Worm (Caenorhabditis elegans) whole organism, L3 larva: ENCODE data around the gene srw-103.
A peak's percentile ranks its signal among the peaks of the same experiment; 100 is the strongest.

Experiments used
- R02D3.7 ChIP-seq: fragments of 150-350 bp; optimal IDR thresholded peaks from 2 replicates; lab custom pipeline; 2014; ENCODE audit warnings: missing biosample characterization, missing genetic modification characterization
- ZK546.5 ChIP-seq: sonication (generic microtip); optimal IDR thresholded peaks from 2 replicates; lab custom pipeline; 2017; ENCODE audit warnings: missing biosample characterization, missing genetic modification characterization
- aly-2 ChIP-seq: fragments of 150-350 bp; optimal IDR thresholded peaks from 2 replicates; lab custom pipeline; 2014; ENCODE audit warnings: missing biosample characterization, missing genetic modification characterization
- ama-1 ChIP-seq: fragments of 150-350 bp; optimal IDR thresholded peaks from 2 replicates; lab custom pipeline; 2018
- ceh-16 ChIP-seq: sonication (generic microtip); optimal IDR thresholded peaks from 2 replicates; lab custom pipeline; 2017; ENCODE audit warnings: missing biosample characterization, missing genetic modification characterization
- ceh-28 ChIP-seq: fragments of 150-350 bp; optimal IDR thresholded peaks from 2 replicates; lab custom pipeline; 2014; ENCODE audit warnings: missing biosample characterization, missing genetic modification reagents, missing genetic modification characterization
- ceh-82 ChIP-seq: fragments of 150-350 bp; optimal IDR thresholded peaks from 2 replicates; lab custom pipeline; 2014; ENCODE audit warnings: missing biosample characterization, missing genetic modification characterization
- ceh-9 ChIP-seq: sonication (generic microtip); optimal IDR thresholded peaks from 2 replicates; lab custom pipeline; 2018; ENCODE audit warnings: missing biosample characterization, missing genetic modification characterization
- daf-12 ChIP-seq: fragments of 150-350 bp; optimal IDR thresholded peaks from 2 replicates; lab custom pipeline; 2014; ENCODE audit warnings: missing biosample characterization, missing genetic modification reagents, missing genetic modification characterization
- egl-5 ChIP-seq: fragments of 150-350 bp; optimal IDR thresholded peaks from 2 replicates; lab custom pipeline; 2017; ENCODE audit warnings: missing biosample characterization, missing genetic modification reagents, missing genetic modification characterization, inconsistent platforms
- elt-1 ChIP-seq: fragments of 150-350 bp; optimal IDR thresholded peaks from 2 replicates; lab custom pipeline; 2014; ENCODE audit warnings: missing biosample characterization, missing genetic modification characterization
- elt-2 ChIP-seq: sonication (generic microtip); optimal IDR thresholded peaks from 2 replicates; lab custom pipeline; 2016; ENCODE audit warnings: missing genetic modification reagents, mild to moderate bottlenecking, missing genetic modification characterization, missing compliant biosample characterization
- elt-3 ChIP-seq, 3 experiments: fragments of 150-350 bp in 1 of 3; sonication (generic microtip) in 2 of 3; optimal IDR thresholded peaks; 2 replicates in 2 of 3; 4 replicates in 1 of 3; lab custom pipeline; 2014 to 2017; ENCODE audit warnings: missing biosample characterization in 3 of 3, missing genetic modification characterization in 3 of 3
- fkh-10 ChIP-seq: sonication (generic microtip); optimal IDR thresholded peaks from 2 replicates; lab custom pipeline; 2017; ENCODE audit warnings: missing biosample characterization, missing genetic modification reagents, missing genetic modification characterization
- fkh-2 ChIP-seq: fragments of 150-350 bp; optimal IDR thresholded peaks from 2 replicates; lab custom pipeline; 2014; ENCODE audit warnings: missing biosample characterization, missing genetic modification reagents, missing genetic modification characterization
- fos-1 ChIP-seq: fragments of 150-350 bp; optimal IDR thresholded peaks from 2 replicates; lab custom pipeline; 2014; ENCODE audit warnings: missing biosample characterization, missing genetic modification characterization
- hmg-11 ChIP-seq: sonication (generic microtip); optimal IDR thresholded peaks from 2 replicates; lab custom pipeline; 2016; ENCODE audit warnings: missing genetic modification characterization, missing compliant biosample characterization
- jun-1 ChIP-seq: fragments of 150-350 bp; optimal IDR thresholded peaks from 2 replicates; lab custom pipeline; 2014; ENCODE audit warnings: missing biosample characterization, missing genetic modification reagents, missing genetic modification characterization
- lin-15B ChIP-seq: fragments of 150-350 bp; optimal IDR thresholded peaks from 2 replicates; lab custom pipeline; 2014; ENCODE audit warnings: missing biosample characterization, missing genetic modification characterization
- lin-39 ChIP-seq: fragments of 150-350 bp; optimal IDR thresholded peaks from 2 replicates; lab custom pipeline; 2018; ENCODE audit warnings: missing biosample characterization, missing genetic modification reagents, missing genetic modification characterization
- lsy-12 ChIP-seq: sonication (generic microtip); optimal IDR thresholded peaks from 2 replicates; lab custom pipeline; 2016; ENCODE audit warnings: mild to moderate bottlenecking, missing genetic modification characterization, missing compliant biosample characterization
- mdl-1 ChIP-seq: fragments of 150-350 bp; optimal IDR thresholded peaks from 2 replicates; lab custom pipeline; 2014; ENCODE audit warnings: missing biosample characterization, missing genetic modification characterization
- mml-1 ChIP-seq: fragments of 150-350 bp; sonication (generic microtip); optimal IDR thresholded peaks from 3 replicates; lab custom pipeline; 2014; ENCODE audit warnings: missing biosample characterization, missing genetic modification characterization
- nfya-1 ChIP-seq: sonication (generic microtip); optimal IDR thresholded peaks from 2 replicates; lab custom pipeline; 2017; ENCODE audit warnings: missing genetic modification characterization, mild to moderate bottlenecking, missing compliant biosample characterization, antibody characterized with exemption, moderate library complexity; ENCODE audit not compliant: insufficient read depth
- nhr-12 ChIP-seq: fragments of 150-350 bp; optimal IDR thresholded peaks from 2 replicates; lab custom pipeline; 2014; ENCODE audit warnings: missing biosample characterization, missing genetic modification characterization
- nhr-23 ChIP-seq: fragments of 150-350 bp; optimal IDR thresholded peaks from 2 replicates; lab custom pipeline; 2014; ENCODE audit warnings: missing biosample characterization, missing genetic modification reagents, missing genetic modification characterization
- nhr-237 ChIP-seq: fragments of 150-350 bp; optimal IDR thresholded peaks from 2 replicates; lab custom pipeline; 2014; ENCODE audit warnings: missing biosample characterization, missing genetic modification characterization
- nhr-25 ChIP-seq: sonication (generic microtip); optimal IDR thresholded peaks from 2 replicates; lab custom pipeline; 2017; ENCODE audit warnings: missing biosample characterization, missing genetic modification characterization
- nhr-43 ChIP-seq: sonication (generic microtip); optimal IDR thresholded peaks from 2 replicates; lab custom pipeline; 2016; ENCODE audit warnings: mild to moderate bottlenecking, missing genetic modification characterization, missing compliant biosample characterization; ENCODE audit not compliant: poor library complexity, severe bottlenecking
- nhr-67 ChIP-seq: fragments of 150-350 bp; optimal IDR thresholded peaks from 2 replicates; lab custom pipeline; 2014; ENCODE audit warnings: missing biosample characterization, missing genetic modification characterization
- nhr-76 ChIP-seq: fragments of 150-350 bp; sonication (generic microtip); optimal IDR thresholded peaks from 5 replicates; lab custom pipeline; 2014; ENCODE audit warnings: missing biosample characterization, missing genetic modification characterization
- pha-4 ChIP-seq: fragments of 150-350 bp; optimal IDR thresholded peaks from 2 replicates; lab custom pipeline; 2014; ENCODE audit warnings: missing biosample characterization, missing genetic modification reagents, missing genetic modification characterization
- pqm-1 ChIP-seq: fragments of 150-350 bp; optimal IDR thresholded peaks from 2 replicates; lab custom pipeline; 2017; ENCODE audit warnings: missing biosample characterization, missing genetic modification characterization, inconsistent platforms
- sea-2 ChIP-seq: fragments of 150-350 bp; sonication (generic microtip); optimal IDR thresholded peaks from 4 replicates; lab custom pipeline; 2014; ENCODE audit warnings: missing biosample characterization, missing genetic modification reagents, missing genetic modification characterization
- skn-1 ChIP-seq: fragments of 150-350 bp; optimal IDR thresholded peaks from 2 replicates; lab custom pipeline; 2014; ENCODE audit warnings: missing biosample characterization, missing genetic modification characterization
- snpc-4 ChIP-seq: fragments of 150-350 bp; optimal IDR thresholded peaks from 2 replicates; lab custom pipeline; 2014; ENCODE audit warnings: missing biosample characterization, missing genetic modification characterization
- tbx-2 ChIP-seq: sonication (generic microtip); optimal IDR thresholded peaks from 2 replicates; lab custom pipeline; 2016; ENCODE audit warnings: mild to moderate bottlenecking, missing genetic modification characterization, missing compliant biosample characterization
- unc-39 ChIP-seq: sonication (generic microtip); optimal IDR thresholded peaks from 4 replicates; lab custom pipeline; 2017; ENCODE audit warnings: missing biosample characterization, missing genetic modification characterization
- unc-62 ChIP-seq: fragments of 150-350 bp; sonication (generic microtip); optimal IDR thresholded peaks from 4 replicates; lab custom pipeline; 2014; ENCODE audit warnings: missing biosample characterization, missing genetic modification reagents, missing genetic modification characterization
- zag-1 ChIP-seq: fragments of 150-350 bp; optimal IDR thresholded peaks from 2 replicates; lab custom pipeline; 2014; ENCODE audit warnings: missing biosample characterization, missing genetic modification characterization
- ztf-11 ChIP-seq: fragments of 150-350 bp; optimal IDR thresholded peaks from 2 replicates; lab custom pipeline; 2014; ENCODE audit warnings: missing biosample characterization, missing genetic modification characterization
- ztf-4 ChIP-seq: fragments of 150-350 bp; optimal IDR thresholded peaks from 2 replicates; lab custom pipeline; 2014; ENCODE audit warnings: missing biosample characterization, missing genetic modification characterization

Gene srw-103

ce11 chrV:1734569-1734968 lies 17.6 kb downstream of the srw-103 start, which contains the start of gene str-160:
TSS of gene str-160 (plus strand) at chrV:1734869.
- no peak for TF ChIP-seq nhr-23 (tag; lab: Kevin White, UChicago)
- TF ChIP-seq unc-62 (GFP tag; lab: Kevin White, UChicago), result no peak
- TF ChIP-seq mdl-1 (tag; lab: Kevin White, UChicago), result no peak
- no peak for TF ChIP-seq nhr-67 (tag; lab: Kevin White, UChicago)
- no peak for TF ChIP-seq ztf-11 (tag; lab: Kevin White, UChicago)
- no peak for TF ChIP-seq unc-39
- no peak for TF ChIP-seq daf-12
- TF ChIP-seq pha-4 (tag; lab: Kevin White, UChicago), result no peak
- TF ChIP-seq ztf-4 (tag; lab: Kevin White, UChicago), result no peak
- no peak for TF ChIP-seq fos-1 (tag; lab: Kevin White, UChicago)

DNA sequence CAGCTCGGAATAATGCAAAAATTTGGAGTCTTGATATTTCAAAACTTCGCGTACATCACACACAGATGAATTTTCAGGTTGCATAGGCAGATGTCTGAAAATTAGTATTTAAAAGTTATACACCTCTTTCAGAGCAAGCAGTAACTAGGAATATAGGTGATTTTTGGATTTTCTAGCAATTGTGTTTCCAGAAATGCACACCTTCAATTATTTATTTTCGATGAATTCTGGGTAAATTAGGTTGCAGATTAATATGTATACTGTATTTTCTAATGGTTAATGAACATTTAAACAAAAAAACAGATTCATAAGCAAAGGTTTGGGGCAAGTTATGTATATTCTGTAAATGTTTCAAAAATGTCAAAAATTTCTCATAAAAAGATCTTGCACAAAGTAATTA lies 24.1 kb downstream of the srw-103 start, which contains the start of gene srab-25:
srab-25 (minus strand) TSS at position 101 of the 400 bp plus-strand sequence.
- TF ChIP-seq ceh-9 (tag; lab: Kevin White, UChicago) (no peak), sea-2 (no peak), lin-15B (tag; lab: Kevin White, UChicago) (no peak), fkh-10 (no peak), fkh-2 (no peak), pha-4 (tag; lab: Kevin White, UChicago) (no peak), zag-1 (tag; lab: Kevin White, UChicago) (no peak), elt-1 (tag; lab: Kevin White, UChicago) (no peak), nhr-23 (tag; lab: Kevin White, UChicago) (no peak), lsy-12 (tag; lab: Kevin White, UChicago) (no peak), nhr-76 (tag; lab: Kevin White, UChicago) (no peak), egl-5 (tag; lab: Kevin White, UChicago) (no peak), daf-12 (no peak), nfya-1 (tag; lab: Kevin White, UChicago) (no peak), aly-2 (tag; lab: Kevin White, UChicago) (no peak)
- TF ChIP-seq, all 47 proteins: peak for 0

DNA sequence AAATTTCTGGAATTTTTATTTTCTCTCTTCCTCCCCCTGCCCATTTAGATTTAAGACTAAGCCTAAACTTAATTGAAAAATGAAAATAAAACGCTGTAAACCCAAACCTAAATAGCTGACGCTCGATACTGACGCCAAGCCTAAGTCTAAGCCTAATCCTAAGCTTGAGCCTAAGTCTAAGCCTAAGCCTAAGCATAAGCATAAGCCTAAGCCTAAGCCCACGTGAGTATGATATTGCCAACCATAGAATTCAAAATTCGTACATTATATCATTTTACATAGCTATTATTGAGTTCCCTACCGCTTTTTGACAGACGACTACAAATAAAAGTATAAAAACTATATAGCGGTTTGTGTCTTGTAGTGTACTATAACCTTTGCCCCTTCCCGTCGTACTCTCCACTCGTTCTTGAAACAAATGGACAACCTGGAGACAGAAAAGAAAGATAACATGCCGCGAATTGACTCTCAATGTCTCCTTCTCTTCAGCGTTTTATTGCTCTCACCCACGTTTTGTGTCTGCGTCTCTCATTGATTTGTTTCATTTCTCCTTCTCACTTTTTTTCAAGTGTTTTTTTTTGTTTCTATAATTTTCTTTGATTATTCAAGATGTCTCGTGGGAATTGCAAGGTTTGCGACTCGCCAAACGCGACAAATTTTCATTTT lies 26.3 kb downstream of the srw-103 start, which contains the start of gene nhr-256:
nhr-256 (plus strand) TSS at position 567 of the 666 bp plus-strand sequence.
- TF ChIP-seq unc-39 (no peak), R02D3.7 (tag; lab: Kevin White, UChicago) (peak; percentile 23), lin-39 (peak; percentile 20), elt-1 (tag; lab: Kevin White, UChicago) (no peak), mml-1 (tag; lab: Kevin White, UChicago) (no peak), zag-1 (tag; lab: Kevin White, UChicago) (no peak), ceh-28 (tag; lab: Kevin White, UChicago) (peak; percentile 81), ceh-9 (tag; lab: Kevin White, UChicago) (no peak), ZK546.5 (tag; lab: Kevin White, UChicago) (no peak), ztf-11 (tag; lab: Kevin White, UChicago) (no peak), jun-1 (tag; lab: Kevin White, UChicago) (no peak), tbx-2 (tag; lab: Kevin White, UChicago) (no peak), ceh-16 (tag; lab: Kevin White, UChicago) (no peak), nhr-25 (tag; lab: Kevin White, UChicago) (peak; percentile 72), egl-5 (tag; lab: Kevin White, UChicago) (peak; percentile 70), elt-2 (tag; lab: Kevin White, UChicago) (peak; percentile 93), lin-15B (tag; lab: Kevin White, UChicago) (peak; percentile 27), fkh-10 (no peak), fos-1 (tag; lab: Kevin White, UChicago) (no peak), ama-1 (lab: Kevin White, UChicago) (no peak), nhr-12 (no peak), fkh-2 (no peak), daf-12 (no peak), hmg-11 (peak; percentile 47), pqm-1 (peak; percentile 95), lsy-12 (tag; lab: Kevin White, UChicago) (no peak), snpc-4 (tag; lab: Kevin White, UChicago) (no peak), nfya-1 (tag; lab: Kevin White, UChicago) (peak; percentile 79), elt-3 (tag; optimal IDR thresholded peaks at IDR 0.05; lab: Kevin White, UChicago) (no peak), nhr-237 (tag; lab: Kevin White, UChicago) (no peak), pha-4 (tag; lab: Kevin White, UChicago) (peak; percentile 87), skn-1 (tag; lab: Kevin White, UChicago) (no peak), ceh-82 (no peak), nhr-43 (tag; lab: Kevin White, UChicago) (peak; percentile 35)
